Worm (Caenorhabditis elegans) whole organism, L2 larva: ENCODE data around the gene C11H1.5.

Experiments used
- ama-1 ChIP-seq: fragments of 150-350 bp; optimal IDR thresholded peaks from 2 replicates; lab custom pipeline; 2018; ENCODE audit warnings: inconsistent platforms
- elt-1 ChIP-seq: fragments of 150-350 bp; optimal IDR thresholded peaks from 2 replicates; lab custom pipeline; 2014; ENCODE audit warnings: missing biosample characterization, missing genetic modification characterization

DNA sequence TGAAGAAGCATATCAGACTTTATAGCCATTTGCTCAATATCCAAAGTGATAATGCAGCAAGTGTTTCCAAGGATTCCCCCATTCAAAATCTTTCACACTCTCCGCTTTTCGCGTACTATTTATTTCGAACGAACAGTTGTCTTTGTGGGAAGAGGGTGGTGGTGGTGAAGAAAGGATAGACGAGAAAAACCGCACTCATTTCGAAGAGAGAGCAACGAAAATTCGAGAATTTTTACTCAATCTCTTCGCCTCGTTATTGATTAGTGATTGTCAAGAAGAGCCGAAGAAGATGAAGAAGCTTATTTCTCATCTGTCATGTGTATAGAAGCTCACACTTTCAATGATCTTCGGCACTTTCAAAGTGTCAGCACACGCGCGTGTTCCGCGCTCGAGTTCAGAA, 15.1 kb downstream of the C11H1.5 start:
- TF ChIP-seq elt-1 (tag; lab: Kevin White, UChicago): no peak
- TF ChIP-seq ama-1 (lab: Kevin White, UChicago): no peak
